Fruit fly (Drosophila melanogaster) whole organism: ENCODE results near the gene GATAd.

Experiments used
- Dll ChIP-seq: fragments of >200 bp; optimal IDR thresholded peaks from 2 replicates; lab custom pipeline; 2017
- psq ChIP-seq: fragments of >200 bp; optimal IDR thresholded peaks from 2 replicates; lab custom pipeline; 2017

- TF ChIP-seq psq (lab: Kevin White, UChicago) = no peak
- no peak for TF ChIP-seq Dll (lab: Kevin White, UChicago)
Observed at dm6 chr2L:10379865-10380264, 46.3 kb downstream of the GATAd start, which contains the start of gene gny.
